Fruit fly (Drosophila melanogaster): Measurements from ENCODE around the gene Rac1.
A peak's percentile ranks its signal among the peaks of the same experiment; 100 is the strongest.

Gene Rac1

dm6 chr3L:1319097-1319725 lies 16.7 kb upstream of the Rac1 start (continued):
- TF ChIP-seq CG7745 (tag; optimal IDR thresholded peaks at IDR 0.05) (no peak), CG2202 (tag; optimal IDR thresholded peaks at IDR 0.05) (peak; percentile 43), sens-2 (GFP tag; IDR thresholded peaks at IDR 0.05) (peak; percentile 80), CG7786 (GFP tag; optimal IDR thresholded peaks at IDR 0.05) (peak; percentile 52), shn (GFP tag; optimal IDR thresholded peaks at IDR 0.05) (peak; percentile 47), CG1024 (GFP tag; IDR thresholded peaks at IDR 0.05) (peak; percentile 78), jigr1 (GFP tag; IDR thresholded peaks at IDR 0.05) (0 out of 3 replicates have a peak, but pooled peaks have one; percentile 48), sqz (GFP tag; optimal IDR thresholded peaks at IDR 0.05) (peak; percentile 55), nom (GFP tag; optimal IDR thresholded peaks at IDR 0.05) (peak; percentile 72), CG3726 (GFP tag; IDR thresholded peaks at IDR 0.05) (peak; percentile 30; the same call in 2 of the 3 replicates), CG16779 (GFP tag; IDR thresholded peaks at IDR 0.05) (no peak), CG11695 (GFP tag; IDR thresholded peaks at IDR 0.05) (peak; percentile 62), CG15514 (GFP tag; optimal IDR thresholded peaks at IDR 0.05) (peak; percentile 19), onecut (GFP tag; IDR thresholded peaks at IDR 0.05) (peak; percentile 80), CG12219 (GFP tag; optimal IDR thresholded peaks at IDR 0.05) (peak; percentile 76), Sry-δ (GFP tag; optimal IDR thresholded peaks at IDR 0.05) (peak; percentile 22), crc (GFP tag; optimal IDR thresholded peaks at IDR 0.05) (peak; percentile 2), Hr51 (GFP tag; optimal IDR thresholded peaks at IDR 0.05) (peak; percentile 53 to 84), cad (GFP tag; optimal IDR thresholded peaks at IDR 0.05) (no peak), Deaf1 (tag; optimal IDR thresholded peaks at IDR 0.05) (peak; percentile 28), Lim3 (GFP tag; IDR thresholded peaks at IDR 0.05) (peak; percentile 58; the same call in 1 of the 2 replicates), CG10979 (tag; optimal IDR thresholded peaks at IDR 0.05) (peak; percentile 86), CG14050 (GFP tag; IDR thresholded peaks at IDR 0.05) (peak; percentile 56; the same call in 2 of the 3 replicates), pnt (GFP tag; optimal IDR thresholded peaks at IDR 0.05) (peak; percentile 84), fu2 (GFP tag; optimal IDR thresholded peaks at IDR 0.05) (peak; percentile 8), repo (GFP tag; optimal IDR thresholded peaks at IDR 0.05) (peak; percentile 25), CG4328 (GFP tag; optimal IDR thresholded peaks at IDR 0.05) (no peak), Chrac-16 (GFP tag; optimal IDR thresholded peaks at IDR 0.05) (peak; percentile 61), CG16863 (GFP tag; optimal IDR thresholded peaks at IDR 0.05) (peak; percentile 75), dmrt11E (tag; optimal IDR thresholded peaks at IDR 0.05) (peak; percentile 68), CG10366 (GFP tag; IDR thresholded peaks at IDR 0.05) (peak; percentile 81), E2f1 (GFP tag; IDR thresholded peaks at IDR 0.05) (peak; percentile 76), MESR4 (GFP tag; optimal IDR thresholded peaks at IDR 0.05) (no peak), CG2129 (GFP tag; IDR thresholded peaks at IDR 0.05; ENCODE audit: partially characterized antibody) (no peak), Aef1 (GFP tag; IDR thresholded peaks at IDR 0.05) (peak; percentile 64), CG12769 (tag; optimal IDR thresholded peaks at IDR 0.05) (peak; percentile 69), hbn (GFP tag; IDR thresholded peaks at IDR 0.05; ENCODE audit: partially characterized antibody) (no peak), unpg (GFP tag; optimal IDR thresholded peaks at IDR 0.05) (peak; percentile 81), CG13424 (tag; optimal IDR thresholded peaks at IDR 0.05) (peak; percentile 81), stwl (tag; optimal IDR thresholded peaks at IDR 0.05) (no peak), salm (tag; optimal IDR thresholded peaks at IDR 0.05) (peak; percentile 29), slou (GFP tag; optimal IDR thresholded peaks at IDR 0.05) (peak; percentile 22), tna (GFP tag; IDR thresholded peaks at IDR 0.05; ENCODE audit: partially characterized antibody) (0 out of 2 replicates have a peak, but pooled peaks have one; percentile 12), cas (GFP tag; IDR thresholded peaks at IDR 0.05) (no peak), esg (GFP tag; conservative IDR thresholded peaks at IDR 0.05) (peak; percentile 74), CG30431 (GFP tag; optimal IDR thresholded peaks at IDR 0.05) (peak; percentile 42), peb (GFP tag; IDR thresholded peaks at IDR 0.05) (peak; percentile 60), CG13123 (GFP tag; optimal IDR thresholded peaks at IDR 0.05) (peak; percentile 25), tin (GFP tag; optimal IDR thresholded peaks at IDR 0.05) (peak; percentile 86), CG34422 (GFP tag; IDR thresholded peaks at IDR 0.05) (peak; percentile 87)

Measured in whole organism, embryonic.